Worm (Caenorhabditis elegans) whole organism, L4 larva: Measurements from ENCODE around the gene F59D12.5.

ENCODE experiments used
- F37D6.2 ChIP-seq: sonication (generic microtip); optimal IDR thresholded peaks from 2 replicates; lab custom pipeline; 2016; ENCODE audit warnings: mild to moderate bottlenecking, missing genetic modification characterization, missing compliant biosample characterization
- F44E2.7 ChIP-seq: fragments of 200-800 bp; sonication (Bioruptor generic); IDR thresholded peaks from 2 replicates; pipeline ENCODE4 v2.1.2; 2022; ENCODE audit warnings: missing genetic modification characterization, missing compliant biosample characterization
- Y105C5A.15 ChIP-seq: fragments of 200-800 bp; sonication (Bioruptor generic); IDR thresholded peaks from 2 replicates; pipeline ENCODE4 v1.3.6; 2022; ENCODE audit warnings: missing genetic modification characterization, missing compliant biosample characterization
- Y48G9A.11 ChIP-seq: fragments of 200-800 bp; sonication (Bioruptor generic); IDR thresholded peaks from 2 replicates; pipeline ENCODE4 v1.3.6; 2022; ENCODE audit warnings: missing genetic modification reagents, missing genetic modification characterization, missing compliant biosample characterization
- ZK337.2 ChIP-seq: fragments of 200-800 bp; sonication (Bioruptor generic); IDR thresholded peaks from 2 replicates; pipeline ENCODE4 v1.3.6; 2022; ENCODE audit warnings: missing genetic modification reagents, missing genetic modification characterization, missing compliant biosample characterization
- aly-2 ChIP-seq: sonication (generic microtip); optimal IDR thresholded peaks from 2 replicates; lab custom pipeline; 2018; ENCODE audit warnings: missing biosample characterization, missing genetic modification characterization
- ama-1 ChIP-seq: fragments of 150-350 bp; optimal IDR thresholded peaks from 2 replicates; lab custom pipeline; 2014; ENCODE audit warnings: inconsistent platforms, mixed read lengths
- arid-1 ChIP-seq: fragments of 200-800 bp; sonication (Bioruptor generic); conservative IDR thresholded peaks from 2 replicates; pipeline ENCODE4 v1.3.6; 2022; ENCODE audit warnings: missing genetic modification reagents, missing genetic modification characterization, missing compliant biosample characterization
- ceh-28 ChIP-seq: fragments of 150-350 bp; optimal IDR thresholded peaks from 2 replicates; lab custom pipeline; 2014; ENCODE audit warnings: missing biosample characterization, missing genetic modification reagents, missing genetic modification characterization
- ceh-44 ChIP-seq: fragments of 200-800 bp; sonication (Bioruptor generic); IDR thresholded peaks from 2 replicates; pipeline ENCODE4 v1.3.6; 2022; ENCODE audit warnings: missing genetic modification reagents, missing genetic modification characterization, missing compliant biosample characterization
- ceh-62 ChIP-seq: sonication (generic microtip); optimal IDR thresholded peaks from 2 replicates; lab custom pipeline; 2017; ENCODE audit warnings: missing biosample characterization, missing genetic modification characterization
- ceh-82 ChIP-seq: sonication (generic microtip); optimal IDR thresholded peaks from 2 replicates; lab custom pipeline; 2017; ENCODE audit warnings: missing biosample characterization, missing genetic modification characterization
- daf-16 ChIP-seq, 3 experiments: sonication (generic microtip); optimal IDR thresholded peaks; 2 replicates each; lab custom pipeline; 2016 to 2017; ENCODE audit warnings: missing genetic modification characterization in 3 of 3, missing genetic modification reagents in 3 of 3, mild to moderate bottlenecking in 2 of 3, missing compliant biosample characterization in 2 of 3, missing biosample characterization in 1 of 3, moderate library complexity in 1 of 3
- dmd-6 ChIP-seq: fragments of 200-800 bp; sonication (Bioruptor generic); IDR thresholded peaks from 2 replicates; pipeline ENCODE4 v1.3.6; 2022; ENCODE audit warnings: missing genetic modification reagents, missing genetic modification characterization, missing compliant biosample characterization
- dmd-9 ChIP-seq: fragments of 200-800 bp; sonication (Bioruptor generic); IDR thresholded peaks from 2 replicates; pipeline ENCODE4 v1.3.6; 2022; ENCODE audit warnings: missing genetic modification reagents, missing genetic modification characterization, missing compliant biosample characterization
- egl-27 ChIP-seq: sonication (generic microtip); optimal IDR thresholded peaks from 3 replicates; lab custom pipeline; 2017; ENCODE audit warnings: missing biosample characterization, missing genetic modification reagents, missing genetic modification characterization
- fos-1 ChIP-seq: fragments of 150-350 bp; optimal IDR thresholded peaks from 2 replicates; lab custom pipeline; 2014; ENCODE audit warnings: missing biosample characterization, missing genetic modification characterization
- gei-8 ChIP-seq: fragments of 200-800 bp; sonication (Bioruptor generic); optimal IDR thresholded peaks from 2 replicates; lab custom pipeline; 2018; ENCODE audit warnings: mild to moderate bottlenecking, missing genetic modification characterization, missing compliant biosample characterization
- hif-1 ChIP-seq, 2 experiments: sonication (generic microtip); optimal IDR thresholded peaks; 2 replicates each; lab custom pipeline; 2016 to 2017; ENCODE audit warnings: missing compliant biosample characterization in 2 of 2, missing genetic modification characterization in 2 of 2, missing genetic modification reagents in 2 of 2, missing genotype in 2 of 2, mild to moderate bottlenecking in 1 of 2
- hlh-11 ChIP-seq: fragments of 200-800 bp; sonication (Bioruptor generic); optimal IDR thresholded peaks from 2 replicates; lab custom pipeline; 2018; ENCODE audit warnings: mild to moderate bottlenecking, missing genetic modification characterization, missing compliant biosample characterization
- hmg-1.1 ChIP-seq: fragments of 200-800 bp; sonication (Bioruptor generic); IDR thresholded peaks from 2 replicates; pipeline ENCODE4 v1.3.6; 2022; ENCODE audit warnings: missing genetic modification reagents, missing genetic modification characterization, missing compliant biosample characterization
- jun-1 ChIP-seq: fragments of 150-350 bp; optimal IDR thresholded peaks from 2 replicates; lab custom pipeline; 2014; ENCODE audit warnings: missing biosample characterization, missing genetic modification reagents, missing genetic modification characterization
- lin-1 ChIP-seq: fragments of 200-800 bp; sonication (Bioruptor generic); IDR thresholded peaks from 2 replicates; pipeline ENCODE4 v1.3.6; 2022; ENCODE audit warnings: missing genetic modification reagents, missing genetic modification characterization, missing compliant biosample characterization
- lin-29 ChIP-seq: fragments of 200-800 bp; sonication (Bioruptor generic); IDR thresholded peaks from 2 replicates; pipeline ENCODE4 v1.3.6; 2022; ENCODE audit warnings: missing genetic modification reagents, missing genetic modification characterization, missing compliant biosample characterization
- lin-38 ChIP-seq: fragments of 200-800 bp; sonication (Bioruptor generic); IDR thresholded peaks from 2 replicates; pipeline ENCODE4 v1.3.6; 2022; ENCODE audit warnings: missing genetic modification reagents, missing genetic modification characterization, missing compliant biosample characterization
- madf-9 ChIP-seq: fragments of 200-800 bp; sonication (Bioruptor generic); conservative IDR thresholded peaks from 2 replicates; pipeline ENCODE4 v1.3.6; 2022; ENCODE audit warnings: missing genetic modification reagents, missing genetic modification characterization, missing compliant biosample characterization
- mep-1 ChIP-seq: fragments of 150-350 bp; sonication (generic microtip); optimal IDR thresholded peaks from 3 replicates; lab custom pipeline; 2014; ENCODE audit warnings: missing biosample characterization, missing genetic modification characterization
- mes-2 ChIP-seq: sonication (generic microtip); optimal IDR thresholded peaks from 2 replicates; lab custom pipeline; 2016; ENCODE audit warnings: missing genotype, mild to moderate bottlenecking, missing genetic modification characterization, missing compliant biosample characterization; ENCODE audit not compliant: poor library complexity, severe bottlenecking
- nhr-11 ChIP-seq: fragments of 150-350 bp; optimal IDR thresholded peaks from 2 replicates; lab custom pipeline; 2014; ENCODE audit warnings: missing biosample characterization, missing genetic modification characterization
- nhr-237 ChIP-seq: sonication (generic microtip); optimal IDR thresholded peaks from 2 replicates; lab custom pipeline; 2017; ENCODE audit warnings: missing biosample characterization, missing genetic modification characterization
- nhr-28 ChIP-seq: fragments of 150-350 bp; optimal IDR thresholded peaks from 2 replicates; lab custom pipeline; 2014; ENCODE audit warnings: missing biosample characterization, missing genetic modification characterization
- php-3 ChIP-seq: fragments of 200-800 bp; sonication (Bioruptor generic); IDR thresholded peaks from 2 replicates; pipeline ENCODE4 v1.3.6; 2022; ENCODE audit warnings: missing genetic modification reagents, missing genetic modification characterization, missing compliant biosample characterization
- sdz-12 ChIP-seq: fragments of 200-800 bp; sonication (Bioruptor generic); optimal IDR thresholded peaks from 2 replicates; lab custom pipeline; 2018; ENCODE audit warnings: mild to moderate bottlenecking, missing genetic modification characterization, missing compliant biosample characterization
- set-16 ChIP-seq: fragments of 200-800 bp; sonication (Bioruptor generic); IDR thresholded peaks from 2 replicates; pipeline ENCODE4 v1.3.6; 2022; ENCODE audit warnings: missing genetic modification reagents, missing genetic modification characterization, missing compliant biosample characterization
- skn-1 ChIP-seq: fragments of 150-350 bp; optimal IDR thresholded peaks from 2 replicates; lab custom pipeline; 2014; ENCODE audit warnings: missing biosample characterization, missing genetic modification characterization
- snpc-1.2 ChIP-seq: fragments of 200-800 bp; sonication (Bioruptor generic); IDR thresholded peaks from 2 replicates; pipeline ENCODE4 v1.3.6; 2022; ENCODE audit warnings: missing genetic modification reagents, missing genetic modification characterization, missing compliant biosample characterization
- snpc-4 ChIP-seq: fragments of 150-350 bp; optimal IDR thresholded peaks from 2 replicates; lab custom pipeline; 2014; ENCODE audit warnings: missing biosample characterization, missing genetic modification characterization
- spr-3 ChIP-seq: fragments of 200-800 bp; sonication (Bioruptor generic); optimal IDR thresholded peaks from 2 replicates; lab custom pipeline; 2018; ENCODE audit warnings: mild to moderate bottlenecking, missing genetic modification characterization, missing compliant biosample characterization
- tag-97 ChIP-seq: fragments of 200-800 bp; sonication (Bioruptor generic); IDR thresholded peaks from 2 replicates; pipeline ENCODE4 v1.3.6; 2022; ENCODE audit warnings: missing genetic modification characterization, missing compliant biosample characterization
- unc-62 ChIP-seq, 3 experiments: fragments of 150-350 bp in 1 of 3; sonication (generic microtip); optimal IDR thresholded peaks in 2 of 3; peaks in 1 of 3; 1 replicate in 1 of 3; 2 replicates in 2 of 3; lab custom pipeline; 2014 to 2017; ENCODE audit warnings: missing biosample characterization in 3 of 3, missing genetic modification characterization in 3 of 3, missing genetic modification reagents in 3 of 3, missing genotype in 1 of 3
- vab-7 ChIP-seq: fragments of 200-800 bp; sonication (Bioruptor generic); IDR thresholded peaks from 2 replicates; pipeline ENCODE4 v1.3.6; 2022; ENCODE audit warnings: missing genetic modification reagents, missing genetic modification characterization, missing compliant biosample characterization
- zag-1 ChIP-seq: fragments of 150-350 bp; optimal IDR thresholded peaks from 2 replicates; lab custom pipeline; 2014; ENCODE audit warnings: missing biosample characterization, missing genetic modification characterization
- zfp-3 ChIP-seq: fragments of 200-800 bp; sonication (Bioruptor generic); conservative IDR thresholded peaks from 2 replicates; pipeline ENCODE4 v1.3.6; 2022; ENCODE audit warnings: missing genetic modification reagents, missing genetic modification characterization, missing compliant biosample characterization
- ztf-11 ChIP-seq: fragments of 150-350 bp; optimal IDR thresholded peaks from 2 replicates; lab custom pipeline; 2014; ENCODE audit warnings: missing biosample characterization, missing genetic modification characterization
- ztf-7 ChIP-seq: fragments of 150-350 bp; optimal IDR thresholded peaks from 2 replicates; lab custom pipeline; 2014; ENCODE audit warnings: missing biosample characterization, missing genetic modification characterization

Gene F59D12.5

ce11 chrX:15622041-15622440 lies 25.1 kb downstream of the F59D12.5 start (continued):
- no peak for TF ChIP-seq mep-1
- no peak for TF ChIP-seq nhr-237
- TF ChIP-seq Y105C5A.15 (GFP tag; lab: Robert Waterston, UW), result no peak

DNA sequence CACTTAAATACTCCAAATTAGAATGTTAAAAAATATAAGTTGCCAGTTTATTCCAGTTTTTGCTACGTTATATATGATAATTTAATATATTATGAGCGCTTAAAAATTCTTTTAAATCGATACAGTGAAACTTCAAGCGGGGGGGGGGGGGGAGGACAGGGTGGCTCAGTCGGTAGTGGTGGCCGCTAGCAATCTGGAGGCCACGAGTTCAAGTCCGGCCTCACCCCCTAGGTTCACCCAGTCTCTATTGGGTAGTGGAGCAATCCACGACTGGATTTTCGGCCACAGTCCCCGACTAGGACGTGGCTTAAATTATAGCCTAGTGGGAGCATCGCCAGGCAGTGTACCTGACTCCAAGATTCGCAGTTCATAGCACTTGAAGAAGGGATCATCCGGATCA lies 26.2 kb downstream of the F59D12.5 start:
- TF ChIP-seq spr-3 (GFP tag; lab: Kevin White, UChicago) (no peak), arid-1 (no peak), set-16 (GFP tag; lab: Robert Waterston, UW) (peak; percentile 82)
- TF ChIP-seq, all 104 proteins: peak for 1

DNA sequence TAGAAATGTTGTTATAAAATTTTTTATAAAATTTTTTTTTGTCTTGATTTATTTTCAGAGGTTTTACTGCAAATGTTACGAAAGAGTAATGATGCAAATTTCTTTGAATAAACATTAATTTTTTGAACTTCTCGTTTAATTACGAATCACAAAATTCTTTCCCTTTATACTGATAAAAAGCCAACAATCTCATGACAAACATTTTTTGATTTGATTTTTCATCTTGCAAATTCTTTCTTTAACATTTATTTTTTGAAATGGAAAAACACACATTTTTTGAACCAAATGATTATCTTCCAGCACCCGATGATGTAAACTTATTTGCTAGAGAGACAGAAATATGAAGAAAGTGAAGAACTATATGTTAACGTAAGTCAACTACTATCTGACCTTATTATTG lies 27.0 kb downstream of the F59D12.5 start, which contains the start of gene K09E9.1:
K09E9.1 (plus strand) TSS at position 301 of the 400 bp plus-strand sequence.
- TF ChIP-seq ama-1 (lab: Kevin White, UChicago), result no peak
- no peak for TF ChIP-seq Y48G9A.11 (GFP tag; lab: Robert Waterston, UW)
- TF ChIP-seq daf-16 (GFP tag; optimal IDR thresholded peaks at IDR 0.05; lab: Kevin White, UChicago), result no peak
- peak; percentile 14 for TF ChIP-seq daf-16 (tag; optimal IDR thresholded peaks at IDR 0.05; lab: Kevin White, UChicago)
- no peak for TF ChIP-seq hlh-11 (tag; lab: Kevin White, UChicago)
- no peak for TF ChIP-seq nhr-28
- TF ChIP-seq snpc-4 (tag; lab: Kevin White, UChicago), result no peak
- no peak for TF ChIP-seq lin-1 (GFP tag; lab: Robert Waterston, UW)

DNA sequence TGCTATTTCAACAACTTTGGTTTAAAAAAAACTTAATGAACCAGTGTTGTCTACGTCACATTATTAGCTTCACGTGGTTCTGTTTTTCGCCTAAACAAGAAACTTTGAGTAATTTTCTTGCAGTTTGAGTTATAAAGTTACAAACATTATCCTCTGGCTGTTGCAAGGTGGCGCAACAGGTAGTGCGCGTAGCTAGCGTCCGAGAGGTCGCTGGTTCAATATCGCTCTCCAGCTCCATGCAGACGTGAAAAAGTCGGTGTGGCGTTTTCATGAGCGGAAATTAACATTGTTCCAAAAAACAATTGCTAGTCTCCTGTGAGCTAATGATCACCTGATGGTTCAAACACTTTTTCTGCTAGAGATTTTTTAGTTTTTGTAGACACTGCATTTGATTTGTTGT lies 27.9 kb downstream of the F59D12.5 start:
- TF ChIP-seq ztf-11 (tag; lab: Kevin White, UChicago) (no peak), Y105C5A.15 (GFP tag; lab: Robert Waterston, UW) (0 out of 2 replicates have a peak, but pooled peaks have one; percentile 48), madf-9 (GFP tag; lab: Robert Waterston, UW) (no peak), hmg-1.1 (GFP tag; lab: Robert Waterston, UW) (no peak), zfp-3 (GFP tag; lab: Robert Waterston, UW) (0 out of 2 replicates have a peak, but pooled peaks have one; percentile 48), ztf-7 (no peak), lin-1 (GFP tag; lab: Robert Waterston, UW) (no peak), lin-29 (GFP tag; lab: Robert Waterston, UW) (no peak), nhr-28 (no peak), hif-1 (tag; optimal IDR thresholded peaks at IDR 0.05; lab: Kevin White, UChicago) (no peak), ZK337.2 (GFP tag; lab: Robert Waterston, UW) (no peak), ceh-44 (GFP tag; lab: Robert Waterston, UW) (no peak), ceh-28 (tag; lab: Kevin White, UChicago) (no peak), F37D6.2 (tag; lab: Kevin White, UChicago) (no peak), vab-7 (GFP tag; lab: Robert Waterston, UW) (peak; percentile 61; the same call in 1 of the 2 replicates), unc-62 (GFP tag; optimal IDR thresholded peaks at IDR 0.05 in 1 of 2; lab: Kevin White, UChicago) (no peak), unc-62 (tag; optimal IDR thresholded peaks at IDR 0.05; lab: Kevin White, UChicago) (no peak), mes-2 (peak; percentile 46), nhr-11 (tag; lab: Kevin White, UChicago) (no peak), php-3 (GFP tag; lab: Robert Waterston, UW) (no peak), lin-38 (GFP tag; lab: Robert Waterston, UW) (peak; percentile 46), jun-1 (no peak), zag-1 (no peak), gei-8 (GFP tag; lab: Kevin White, UChicago) (no peak), sdz-12 (GFP tag; lab: Kevin White, UChicago) (no peak), aly-2 (tag; lab: Kevin White, UChicago) (no peak), dmd-9 (no peak), snpc-1.2 (GFP tag; lab: Robert Waterston, UW) (peak; percentile 68), ceh-62 (tag; lab: Kevin White, UChicago) (no peak), skn-1 (tag; lab: Kevin White, UChicago) (no peak), set-16 (GFP tag; lab: Robert Waterston, UW) (no peak), ceh-82 (tag; lab: Kevin White, UChicago) (no peak), dmd-6 (GFP tag; lab: Robert Waterston, UW) (peak; percentile 52), fos-1 (tag; lab: Kevin White, UChicago) (no peak), egl-27 (tag; lab: Kevin White, UChicago) (no peak), F44E2.7 (GFP tag; lab: Robert Waterston, UW) (no peak), tag-97 (GFP tag; lab: Robert Waterston, UW) (no peak)
